Fruit fly (Drosophila melanogaster): ENCODE results near the gene Setd3.

dm6 chrX:6998492-6998852 is 29.9 kb upstream of the Setd3 start, which contains the start of gene Inx2:
- peak; percentile 38 for TF ChIP-seq CG12768 (GFP tag; optimal IDR thresholded peaks at IDR 0.05)
- no peak for TF ChIP-seq CG5204 (GFP tag; optimal IDR thresholded peaks at IDR 0.05)
- TF ChIP-seq Mnt (GFP tag; optimal IDR thresholded peaks at IDR 0.05) = peak; percentile 89
- peak; percentile 88 for TF ChIP-seq bab1 (GFP tag; optimal IDR thresholded peaks at IDR 0.05)
- peak; percentile 50 for TF ChIP-seq Crg-1 (GFP tag; optimal IDR thresholded peaks at IDR 0.05)
- no peak for TF ChIP-seq Clk (GFP tag; optimal IDR thresholded peaks at IDR 0.05)
- TF ChIP-seq CG1620 (GFP tag; optimal IDR thresholded peaks at IDR 0.05) = peak; percentile 31
- peak; percentile 70 for TF ChIP-seq cic (GFP tag; optimal IDR thresholded peaks at IDR 0.05)
- no peak for TF ChIP-seq toe (GFP tag; optimal IDR thresholded peaks at IDR 0.05)
- no peak for TF ChIP-seq cnc (optimal IDR thresholded peaks at IDR 0.05)
- peak; percentile 93 for TF ChIP-seq tj (GFP tag; optimal IDR thresholded peaks at IDR 0.05)

Measured in whole organism, adult.